Fruit fly (Drosophila melanogaster) whole organism, prepupa: ENCODE measurements around the gene RagA-B.

ENCODE experiments used
- Blimp-1 ChIP-seq: fragments of 200-800 bp; sonication (Bioruptor generic); optimal IDR thresholded peaks from 3 replicates; lab custom pipeline; 2017; ENCODE audit warnings: missing biosample characterization, missing genetic modification characterization, mild to moderate bottlenecking, moderate library complexity, missing genetic modification reagents
- CG11762 ChIP-seq: fragments of 200-800 bp; sonication (Bioruptor generic); optimal IDR thresholded peaks from 3 replicates; lab custom pipeline; 2016; ENCODE audit warnings: missing biosample characterization, missing genetic modification characterization; ENCODE audit not compliant: insufficient read depth
- CG11902 ChIP-seq: fragments of 200-800 bp; sonication (Bioruptor generic); optimal IDR thresholded peaks from 3 replicates; lab custom pipeline; 2016; ENCODE audit warnings: missing biosample characterization, missing genetic modification characterization
- CG16779 ChIP-seq: fragments of 200-800 bp; sonication (Bioruptor generic); optimal IDR thresholded peaks from 3 replicates; lab custom pipeline; 2017; ENCODE audit warnings: missing biosample characterization, mild to moderate bottlenecking, missing genetic modification characterization
- CG3032 ChIP-seq: fragments of 200-800 bp; optimal IDR thresholded peaks from 2 replicates; lab custom pipeline; 2019; ENCODE audit warnings: missing biosample characterization, mild to moderate bottlenecking, missing genetic modification characterization, moderate library complexity
- CG31627 ChIP-seq: fragments of 200-800 bp; sonication (Bioruptor generic); optimal IDR thresholded peaks from 3 replicates; lab custom pipeline; 2016; ENCODE audit warnings: missing biosample characterization, missing genetic modification characterization
- CG32006 ChIP-seq: fragments of 200-800 bp; sonication (Bioruptor generic); optimal IDR thresholded peaks from 3 replicates; lab custom pipeline; 2017; ENCODE audit warnings: missing biosample characterization, mild to moderate bottlenecking, missing genetic modification characterization
- CG3919 ChIP-seq: fragments of 200-800 bp; sonication (Bioruptor generic); optimal IDR thresholded peaks from 3 replicates; lab custom pipeline; 2016; ENCODE audit warnings: missing biosample characterization, missing genetic modification characterization
- CG4318 ChIP-seq: fragments of 200-800 bp; sonication (Bioruptor generic); optimal IDR thresholded peaks from 3 replicates; lab custom pipeline; 2017; ENCODE audit warnings: missing biosample characterization, mild to moderate bottlenecking, missing genetic modification characterization
- CG6276 ChIP-seq: fragments of 200-800 bp; sonication (Bioruptor generic); optimal IDR thresholded peaks from 2 replicates; lab custom pipeline; 2017; ENCODE audit warnings: missing biosample characterization, mild to moderate bottlenecking, missing genetic modification characterization
- CG6792 ChIP-seq: fragments of 200-800 bp; sonication (Bioruptor generic); optimal IDR thresholded peaks from 3 replicates; lab custom pipeline; 2016; ENCODE audit warnings: missing biosample characterization, missing genetic modification characterization
- CG6808 ChIP-seq: fragments of 200-800 bp; sonication (Bioruptor generic); optimal IDR thresholded peaks from 3 replicates; lab custom pipeline; 2017; ENCODE audit warnings: missing biosample characterization, missing genetic modification characterization, mild to moderate bottlenecking, moderate library complexity, missing genetic modification reagents
- CG6854 ChIP-seq: fragments of 200-800 bp; sonication (Bioruptor generic); optimal IDR thresholded peaks from 2 replicates; lab custom pipeline; 2017; ENCODE audit warnings: missing biosample characterization, mild to moderate bottlenecking, missing genetic modification characterization
- CG7368 ChIP-seq: fragments of 200-800 bp; sonication (Bioruptor generic); optimal IDR thresholded peaks from 3 replicates; lab custom pipeline; 2016; ENCODE audit warnings: missing biosample characterization, missing genetic modification characterization
- CG8119 ChIP-seq: fragments of 200-800 bp; sonication (Bioruptor generic); IDR thresholded peaks from 3 replicates; pipeline ENCODE4 v1.3.6; 2022; ENCODE audit warnings: missing biosample characterization, missing genetic modification characterization
- CG8632 ChIP-seq: fragments of 200-800 bp; sonication (Bioruptor generic); optimal IDR thresholded peaks from 3 replicates; lab custom pipeline; 2016; ENCODE audit warnings: missing biosample characterization, missing genetic modification characterization
- CG9139 ChIP-seq: fragments of 200-800 bp; sonication (Bioruptor generic); optimal IDR thresholded peaks from 3 replicates; lab custom pipeline; 2017; ENCODE audit warnings: missing biosample characterization, mild to moderate bottlenecking, missing genetic modification characterization
- Eip75B ChIP-seq: fragments of 200-800 bp; sonication (Bioruptor generic); optimal IDR thresholded peaks from 3 replicates; lab custom pipeline; 2016; ENCODE audit warnings: missing biosample characterization, missing genetic modification characterization
- Eip78C ChIP-seq: fragments of 200-800 bp; sonication (Bioruptor generic); peaks from one replicate; lab custom pipeline; 2016; ENCODE audit warnings: missing biosample characterization, missing genetic modification characterization
- Ets21C ChIP-seq: fragments of 200-800 bp; sonication (Bioruptor generic); optimal IDR thresholded peaks from 3 replicates; lab custom pipeline; 2016; ENCODE audit warnings: missing biosample characterization, missing genetic modification characterization
- Ets96B ChIP-seq: fragments of 200-800 bp; optimal IDR thresholded peaks from 2 replicates; lab custom pipeline; 2019; ENCODE audit warnings: missing biosample characterization, mild to moderate bottlenecking, missing genetic modification characterization, moderate library complexity
- Hr38 ChIP-seq: sonication (Bioruptor generic); optimal IDR thresholded peaks from 2 replicates; lab custom pipeline; 2016; ENCODE audit warnings: missing biosample characterization, missing genetic modification characterization
- Hr39 ChIP-seq: fragments of 200-800 bp; sonication (Bioruptor generic); optimal IDR thresholded peaks from 2 replicates; lab custom pipeline; 2016; ENCODE audit warnings: missing biosample characterization, missing genetic modification characterization
- Hr4 ChIP-seq: fragments of 200-800 bp; sonication (Bioruptor generic); optimal IDR thresholded peaks from 3 replicates; lab custom pipeline; 2016; ENCODE audit warnings: missing biosample characterization, missing genetic modification characterization
- Met ChIP-seq: fragments of 200-800 bp; sonication (Bioruptor generic); optimal IDR thresholded peaks from 3 replicates; lab custom pipeline; 2016; ENCODE audit warnings: missing biosample characterization, missing genetic modification characterization
- Smox ChIP-seq: fragments of 200-800 bp; sonication (Bioruptor generic); optimal IDR thresholded peaks from 3 replicates; lab custom pipeline; 2016; ENCODE audit warnings: missing biosample characterization, missing genetic modification characterization
- Sox102F ChIP-seq: fragments of 200-800 bp; sonication (Bioruptor generic); optimal IDR thresholded peaks from 2 replicates; lab custom pipeline; 2016; ENCODE audit warnings: missing biosample characterization, mild to moderate bottlenecking, missing genetic modification characterization
- Sox14 ChIP-seq: fragments of 200-800 bp; sonication (Bioruptor generic); optimal IDR thresholded peaks from 3 replicates; lab custom pipeline; 2016; ENCODE audit warnings: missing biosample characterization, missing genetic modification characterization
- Sox15 ChIP-seq: fragments of 200-800 bp; sonication (Bioruptor generic); optimal IDR thresholded peaks from 3 replicates; lab custom pipeline; 2016; ENCODE audit warnings: missing biosample characterization, missing genetic modification characterization
- achi ChIP-seq: fragments of 200-800 bp; sonication (Bioruptor generic); optimal IDR thresholded peaks from 3 replicates; lab custom pipeline; 2016; ENCODE audit warnings: missing biosample characterization, missing genetic modification characterization
- cyc ChIP-seq: fragments of 200-800 bp; sonication (Bioruptor generic); optimal IDR thresholded peaks from 3 replicates; lab custom pipeline; 2016; ENCODE audit warnings: missing biosample characterization, missing genetic modification characterization
- dac ChIP-seq: fragments of 200-800 bp; sonication (Bioruptor generic); optimal IDR thresholded peaks from 2 replicates; lab custom pipeline; 2017; ENCODE audit warnings: missing biosample characterization, mild to moderate bottlenecking, missing genetic modification characterization
- eg ChIP-seq: fragments of 200-800 bp; sonication (Bioruptor generic); IDR thresholded peaks from 3 replicates; pipeline ENCODE4 v1.3.6; 2022; ENCODE audit warnings: missing biosample characterization, missing genetic modification characterization
- esn ChIP-seq: fragments of 200-800 bp; sonication (Bioruptor generic); optimal IDR thresholded peaks from 2 replicates; lab custom pipeline; 2016; ENCODE audit warnings: missing biosample characterization, mild to moderate bottlenecking, missing genetic modification characterization, moderate library complexity
- fd59A ChIP-seq: fragments of 200-800 bp; sonication (Bioruptor generic); optimal IDR thresholded peaks from 2 replicates; lab custom pipeline; 2017; ENCODE audit warnings: missing biosample characterization, mild to moderate bottlenecking, missing genetic modification characterization, missing genetic modification reagents
- fkh ChIP-seq: fragments of 200-800 bp; sonication (Bioruptor generic); optimal IDR thresholded peaks from 3 replicates; lab custom pipeline; 2017; ENCODE audit warnings: missing biosample characterization, mild to moderate bottlenecking, missing genetic modification characterization, moderate library complexity
- salr ChIP-seq, 2 experiments: fragments of 200-800 bp; sonication (Bioruptor generic); optimal IDR thresholded peaks; 3 replicates each; lab custom pipeline; 2016 to 2018; ENCODE audit warnings: missing biosample characterization in 2 of 2, missing genetic modification characterization in 2 of 2, mild to moderate bottlenecking in 1 of 2
- spab ChIP-seq: fragments of 200-800 bp; sonication (Bioruptor generic); optimal IDR thresholded peaks from 2 replicates; lab custom pipeline; 2017; ENCODE audit warnings: missing biosample characterization, mild to moderate bottlenecking, missing genetic modification characterization, missing genetic modification reagents
- ss ChIP-seq, 2 experiments: fragments of 200-800 bp; sonication (Bioruptor generic); optimal IDR thresholded peaks; 2 replicates in 1 of 2; 3 replicates in 1 of 2; lab custom pipeline; 2017 to 2018; ENCODE audit warnings: mild to moderate bottlenecking in 2 of 2, missing biosample characterization in 2 of 2, missing genetic modification characterization in 2 of 2, moderate library complexity in 1 of 2

The RagA-B gene

DNA sequence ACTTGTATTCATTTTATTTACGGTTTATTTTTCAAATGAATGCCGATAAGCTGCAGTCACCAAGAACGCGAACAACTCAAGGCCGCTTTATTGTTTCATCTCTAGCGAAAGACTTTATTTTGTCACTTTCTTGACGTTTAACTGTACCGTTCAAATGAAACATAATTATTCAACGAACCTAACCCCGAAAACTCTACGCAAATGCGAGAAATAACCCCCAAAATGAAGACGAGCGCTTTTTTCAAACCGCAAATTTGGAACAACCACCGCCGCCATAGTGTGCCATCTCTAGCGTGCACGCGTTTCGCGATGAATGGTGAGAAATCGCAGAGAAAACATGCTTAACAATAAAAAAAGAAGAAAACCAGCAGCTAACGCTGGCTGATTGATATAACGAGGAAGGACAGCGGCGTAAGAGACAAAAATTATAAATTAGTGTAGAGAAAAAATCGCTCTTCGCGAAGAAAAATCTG, 523 bp upstream of the RagA-B start, which contains the start of gene CG11970 (continued):
- TF ChIP-seq fd59A (GFP tag; lab: Kevin White, UChicago) (no peak), CG4318 (no peak), Sox14 (GFP tag; lab: Kevin White, UChicago) (peak; percentile 32), Eip75B (GFP tag; lab: Kevin White, UChicago) (no peak), Ets21C (GFP tag; lab: Kevin White, UChicago) (no peak), ss (GFP tag; optimal IDR thresholded peaks at IDR 0.05; lab: Kevin White, UChicago) (no peak), CG6854 (peak; percentile 11)

dm6 chr3R:8981209-8981996, 2.7 kb downstream of the RagA-B start:
- TF ChIP-seq fkh (GFP tag; lab: Kevin White, UChicago) (peak; percentile 25), esn (GFP tag; lab: Kevin White, UChicago) (no peak), CG3032 (tag; lab: Kevin White, UChicago) (no peak)

DNA sequence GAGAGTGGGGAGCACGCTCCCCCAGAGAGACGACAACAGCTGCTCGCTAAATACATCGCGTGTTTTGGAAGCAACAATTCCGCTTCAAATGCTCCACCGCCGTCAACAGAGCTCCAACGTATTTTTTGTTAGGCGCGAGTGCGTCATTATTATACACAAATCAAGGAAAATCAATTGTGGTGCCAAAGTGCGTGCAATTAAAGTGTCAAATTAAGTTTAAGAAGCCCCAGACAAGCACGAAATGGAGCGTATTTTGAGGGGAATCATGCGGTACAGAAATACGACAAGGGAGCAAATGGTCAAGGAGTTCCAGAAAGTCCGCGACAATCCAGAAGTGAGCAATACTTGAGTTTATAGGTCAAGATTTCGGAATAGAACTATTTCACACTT, 3.3 kb downstream of the RagA-B start, which contains the start of gene CAHbeta:
Gene CAHbeta, plus strand, starts transcription at position 85 of the 390 bp plus-strand sequence.
- TF ChIP-seq Ets96B (tag; lab: Kevin White, UChicago) (no peak), CG6276 (GFP tag; lab: Kevin White, UChicago) (peak; percentile 20), CG11902 (GFP tag; lab: Kevin White, UChicago) (no peak), dac (GFP tag; lab: Kevin White, UChicago) (no peak), CG9139 (GFP tag; lab: Kevin White, UChicago) (no peak), Hr38 (GFP tag; lab: Kevin White, UChicago) (no peak), Met (GFP tag; lab: Kevin White, UChicago) (no peak), cyc (GFP tag; lab: Kevin White, UChicago) (no peak), Eip78C (GFP tag; lab: Kevin White, UChicago) (peak; percentile 43), Sox102F (GFP tag; lab: Kevin White, UChicago) (no peak), Hr39 (GFP tag; lab: Kevin White, UChicago) (no peak), CG3919 (no peak), ss (GFP tag; optimal IDR thresholded peaks at IDR 0.05; lab: Kevin White, UChicago) (peak in 1 of 2 experiments; percentile 40), CG6808 (GFP tag; lab: Kevin White, UChicago) (no peak), eg (GFP tag; lab: Robert Waterston, UW) (peak; percentile 58; the same call in 2 of the 3 replicates), CG16779 (peak; percentile 34), CG32006 (no peak), Blimp-1 (no peak)
- TF ChIP-seq, all 60 proteins: peak for 5

dm6 chr3R:8979850-8980775, 4.0 kb downstream of the RagA-B start:
- TF ChIP-seq Hr39 (GFP tag; lab: Kevin White, UChicago) = peak; percentile 15
- no peak for TF ChIP-seq spab (GFP tag; lab: Kevin White, UChicago)
- no peak for TF ChIP-seq CG4318
- no peak for TF ChIP-seq Sox15 (GFP tag; lab: Kevin White, UChicago)
- TF ChIP-seq CG7368 (GFP tag; lab: Kevin White, UChicago) = no peak
- peak; percentile 76 for TF ChIP-seq fkh (GFP tag; lab: Kevin White, UChicago)
- peak; percentile 49 for TF ChIP-seq CG6808 (GFP tag; lab: Kevin White, UChicago)
- TF ChIP-seq dac (GFP tag; lab: Kevin White, UChicago) = peak; percentile 30
- TF ChIP-seq fd59A (GFP tag; lab: Kevin White, UChicago) = no peak
- no peak for TF ChIP-seq CG6854
- no peak for TF ChIP-seq CG11902 (GFP tag; lab: Kevin White, UChicago)
- TF ChIP-seq CG11762 (GFP tag; lab: Kevin White, UChicago) = no peak
- TF ChIP-seq Hr4 = no peak
- TF ChIP-seq salr (GFP tag; optimal IDR thresholded peaks at IDR 0.05; lab: Kevin White, UChicago) = no peak
- TF ChIP-seq Smox (GFP tag; lab: Kevin White, UChicago) = peak; percentile 9
- peak; percentile 33 for TF ChIP-seq Eip78C (GFP tag; lab: Kevin White, UChicago)
- no peak for TF ChIP-seq Blimp-1
- no peak for TF ChIP-seq Ets96B (tag; lab: Kevin White, UChicago)
- no peak for TF ChIP-seq CG16779
- no peak for TF ChIP-seq CG8632 (GFP tag; lab: Kevin White, UChicago)
- no peak for TF ChIP-seq CG6792 (GFP tag; lab: Kevin White, UChicago)
- peak; percentile 26 for TF ChIP-seq Ets21C (GFP tag; lab: Kevin White, UChicago)
- TF ChIP-seq CG3919 = no peak
- TF ChIP-seq achi = no peak
- TF ChIP-seq CG9139 (GFP tag; lab: Kevin White, UChicago) = peak; percentile 14
- TF ChIP-seq CG31627 = peak; percentile 38
- peak; percentile 38; the same call in 2 of the 3 replicates for TF ChIP-seq CG8119 (GFP tag; lab: Robert Waterston, UW)
